Worm (Caenorhabditis elegans) whole organism, L2 larva: ENCODE measurements around the gene gst-34.
A peak's percentile ranks its signal among the peaks of the same experiment; 100 is the strongest.

Experiments
- C34F6.9 ChIP-seq: fragments of 150-350 bp; optimal IDR thresholded peaks from 2 replicates; lab custom pipeline; 2014; ENCODE audit warnings: missing biosample characterization, missing genetic modification characterization
- F13H6.1 ChIP-seq: sonication (generic microtip); optimal IDR thresholded peaks from 2 replicates; lab custom pipeline; 2016; ENCODE audit warnings: missing genetic modification characterization, missing compliant biosample characterization
- R02D3.7 ChIP-seq: fragments of 150-350 bp; optimal IDR thresholded peaks from 2 replicates; lab custom pipeline; 2014; ENCODE audit warnings: missing biosample characterization, missing genetic modification characterization
- Y55F3AM.14 ChIP-seq: fragments of 200-800 bp; sonication (Bioruptor generic); optimal IDR thresholded peaks from 2 replicates; lab custom pipeline; 2018; ENCODE audit warnings: mild to moderate bottlenecking, missing genetic modification characterization, missing compliant biosample characterization
- ZK546.5 ChIP-seq: sonication (generic microtip); optimal IDR thresholded peaks from 2 replicates; lab custom pipeline; 2017; ENCODE audit warnings: missing biosample characterization, missing genetic modification characterization
- alr-1 ChIP-seq: fragments of 150-350 bp; optimal IDR thresholded peaks from 2 replicates; lab custom pipeline; 2014; ENCODE audit warnings: missing biosample characterization, missing genetic modification characterization
- aly-2 ChIP-seq: fragments of 150-350 bp; optimal IDR thresholded peaks from 2 replicates; lab custom pipeline; 2014; ENCODE audit warnings: missing biosample characterization, missing genetic modification characterization
- ama-1 ChIP-seq: fragments of 150-350 bp; optimal IDR thresholded peaks from 2 replicates; lab custom pipeline; 2018; ENCODE audit warnings: inconsistent platforms
- blmp-1 ChIP-seq: sonication (generic microtip); optimal IDR thresholded peaks from 2 replicates; lab custom pipeline; 2017; ENCODE audit warnings: missing genetic modification characterization, mild to moderate bottlenecking, missing compliant biosample characterization, antibody characterized with exemption, moderate library complexity; ENCODE audit not compliant: insufficient read depth
- ceh-16 ChIP-seq: fragments of 150-350 bp; optimal IDR thresholded peaks from 2 replicates; lab custom pipeline; 2014; ENCODE audit warnings: missing biosample characterization, missing genetic modification characterization
- egl-27 ChIP-seq: sonication (generic microtip); optimal IDR thresholded peaks from 3 replicates; lab custom pipeline; 2017; ENCODE audit warnings: missing biosample characterization, missing genetic modification reagents, missing genetic modification characterization
- elt-1 ChIP-seq: fragments of 150-350 bp; optimal IDR thresholded peaks from 2 replicates; lab custom pipeline; 2014; ENCODE audit warnings: missing biosample characterization, missing genetic modification characterization
- elt-3 ChIP-seq: sonication (generic microtip); optimal IDR thresholded peaks from 2 replicates; lab custom pipeline; 2017; ENCODE audit warnings: missing biosample characterization, missing genetic modification characterization
- fos-1 ChIP-seq: fragments of 150-350 bp; optimal IDR thresholded peaks from 2 replicates; lab custom pipeline; 2014; ENCODE audit warnings: missing biosample characterization, missing genetic modification characterization
- gmeb-1 ChIP-seq: fragments of 150-350 bp; optimal IDR thresholded peaks from 2 replicates; lab custom pipeline; 2014; ENCODE audit warnings: missing biosample characterization, missing genetic modification characterization
- lin-11 ChIP-seq: fragments of 150-350 bp; sonication (generic microtip); optimal IDR thresholded peaks from 2 replicates; lab custom pipeline; 2014; ENCODE audit warnings: missing biosample characterization, missing genetic modification characterization, inconsistent platforms, mixed read lengths
- lin-13 ChIP-seq: fragments of 150-350 bp; optimal IDR thresholded peaks from 2 replicates; lab custom pipeline; 2014; ENCODE audit warnings: missing biosample characterization, missing genetic modification reagents, missing genetic modification characterization
- lsy-2 ChIP-seq, 2 experiments: fragments of 150-350 bp in 1 of 2; sonication (generic microtip) in 1 of 2; optimal IDR thresholded peaks; 2 replicates each; lab custom pipeline; 2014 to 2017; ENCODE audit warnings: missing biosample characterization in 2 of 2, missing genetic modification characterization in 2 of 2
- mab-5 ChIP-seq: fragments of 150-350 bp; optimal IDR thresholded peaks from 2 replicates; lab custom pipeline; 2014; ENCODE audit warnings: missing biosample characterization, missing genetic modification characterization
- mbf-1 ChIP-seq: sonication (generic microtip); optimal IDR thresholded peaks from 2 replicates; lab custom pipeline; 2017; ENCODE audit warnings: missing biosample characterization, missing genetic modification characterization
- mdl-1 ChIP-seq, 2 experiments: fragments of 150-350 bp in 1 of 2; sonication (generic microtip) in 1 of 2; optimal IDR thresholded peaks; 2 replicates each; lab custom pipeline; 2017; ENCODE audit warnings: missing biosample characterization in 2 of 2, missing genetic modification characterization in 2 of 2
- nhr-10 ChIP-seq: sonication (generic microtip); optimal IDR thresholded peaks from 2 replicates; lab custom pipeline; 2017; ENCODE audit warnings: missing biosample characterization, missing genetic modification characterization
- nhr-11 ChIP-seq: fragments of 150-350 bp; optimal IDR thresholded peaks from 2 replicates; lab custom pipeline; 2014; ENCODE audit warnings: missing biosample characterization, missing genetic modification characterization
- nhr-12 ChIP-seq: fragments of 150-350 bp; optimal IDR thresholded peaks from 2 replicates; lab custom pipeline; 2014; ENCODE audit warnings: missing biosample characterization, missing genetic modification characterization
- nhr-129 ChIP-seq: fragments of 150-350 bp; optimal IDR thresholded peaks from 2 replicates; lab custom pipeline; 2014; ENCODE audit warnings: missing biosample characterization, missing genetic modification characterization
- nhr-237 ChIP-seq: fragments of 150-350 bp; optimal IDR thresholded peaks from 2 replicates; lab custom pipeline; 2014; ENCODE audit warnings: missing biosample characterization, missing genetic modification characterization
- nhr-6 ChIP-seq: fragments of 150-350 bp; optimal IDR thresholded peaks from 2 replicates; lab custom pipeline; 2014; ENCODE audit warnings: missing biosample characterization, missing genetic modification characterization
- nhr-77 ChIP-seq: fragments of 150-350 bp; optimal IDR thresholded peaks from 2 replicates; lab custom pipeline; 2014; ENCODE audit warnings: missing biosample characterization, missing genetic modification characterization
- sem-4 ChIP-seq: fragments of 150-350 bp; optimal IDR thresholded peaks from 2 replicates; lab custom pipeline; 2014; ENCODE audit warnings: missing biosample characterization, missing genetic modification reagents, missing genetic modification characterization
- skn-1 ChIP-seq: sonication (generic microtip); optimal IDR thresholded peaks from 2 replicates; lab custom pipeline; 2017; ENCODE audit warnings: missing biosample characterization, missing genetic modification characterization
- sma-9 ChIP-seq, 2 experiments: fragments of 150-350 bp in 1 of 2; sonication (generic microtip) in 1 of 2; optimal IDR thresholded peaks; 2 replicates each; lab custom pipeline; 2014 to 2016; ENCODE audit warnings: missing genetic modification characterization in 2 of 2, mild to moderate bottlenecking in 1 of 2, missing biosample characterization in 1 of 2, missing compliant biosample characterization in 1 of 2, missing genetic modification reagents in 1 of 2, moderate library complexity in 1 of 2
- snpc-4 ChIP-seq: fragments of 150-350 bp; optimal IDR thresholded peaks from 2 replicates; lab custom pipeline; 2014; ENCODE audit warnings: missing biosample characterization, missing genetic modification characterization
- unc-55 ChIP-seq: fragments of 150-350 bp; sonication (generic microtip); optimal IDR thresholded peaks from 3 replicates; lab custom pipeline; 2014; ENCODE audit warnings: missing biosample characterization, missing genetic modification reagents, missing genetic modification characterization
- zag-1 ChIP-seq: fragments of 150-350 bp; optimal IDR thresholded peaks from 2 replicates; lab custom pipeline; 2014; ENCODE audit warnings: missing biosample characterization, missing genetic modification characterization
- ztf-1 ChIP-seq: fragments of 200-800 bp; sonication (Bioruptor generic); conservative IDR thresholded peaks from 2 replicates; pipeline ENCODE4 v1.3.6; 2022; ENCODE audit warnings: missing genetic modification characterization, missing compliant biosample characterization
- ztf-11 ChIP-seq: sonication (generic microtip); optimal IDR thresholded peaks from 2 replicates; lab custom pipeline; 2017; ENCODE audit warnings: missing biosample characterization, missing genetic modification characterization

The gst-34 gene

DNA sequence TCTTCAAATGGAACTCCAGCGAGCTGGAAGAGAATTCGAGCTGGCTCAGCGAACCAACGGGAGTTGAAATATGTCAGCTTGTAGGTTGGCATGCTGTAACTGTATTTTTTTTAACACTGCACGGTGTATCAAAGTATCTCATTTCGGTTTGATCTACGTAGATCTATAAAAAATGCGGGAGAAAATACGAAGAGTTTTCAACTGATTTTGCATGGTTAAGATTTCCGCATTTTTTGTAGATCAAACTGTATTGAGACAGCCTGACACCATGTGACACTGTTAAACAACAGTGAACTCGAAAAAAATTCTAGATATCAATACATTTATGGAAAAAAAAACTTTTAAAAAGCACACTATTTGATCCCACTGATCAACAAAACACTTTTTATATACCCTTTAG is 4.5 kb downstream of the gst-34 start, which contains the start of gene gst-32:
Gene gst-32, minus strand, starts transcription at position 101 of the 400 bp plus-strand sequence.
- TF ChIP-seq alr-1 (tag; lab: Kevin White, UChicago) (no peak), nhr-129 (tag; lab: Kevin White, UChicago) (no peak), elt-1 (tag; lab: Kevin White, UChicago) (no peak), Y55F3AM.14 (GFP tag; lab: Kevin White, UChicago) (no peak), snpc-4 (no peak), blmp-1 (tag; lab: Kevin White, UChicago) (no peak), ZK546.5 (no peak), nhr-6 (tag; lab: Kevin White, UChicago) (no peak), ztf-1 (GFP tag; lab: Robert Waterston, UW) (no peak), elt-3 (tag; lab: Kevin White, UChicago) (no peak), nhr-10 (tag; lab: Kevin White, UChicago) (no peak), nhr-12 (tag; lab: Kevin White, UChicago) (no peak), C34F6.9 (tag; lab: Kevin White, UChicago) (no peak), unc-55 (GFP tag; lab: Kevin White, UChicago) (no peak), lin-13 (no peak), egl-27 (tag; lab: Kevin White, UChicago) (no peak), nhr-77 (tag; lab: Kevin White, UChicago) (no peak), sem-4 (no peak), zag-1 (tag; lab: Kevin White, UChicago) (no peak), sma-9 (GFP tag; optimal IDR thresholded peaks at IDR 0.05; lab: Kevin White, UChicago) (no peak), sma-9 (tag; optimal IDR thresholded peaks at IDR 0.05; lab: Kevin White, UChicago) (no peak)

DNA sequence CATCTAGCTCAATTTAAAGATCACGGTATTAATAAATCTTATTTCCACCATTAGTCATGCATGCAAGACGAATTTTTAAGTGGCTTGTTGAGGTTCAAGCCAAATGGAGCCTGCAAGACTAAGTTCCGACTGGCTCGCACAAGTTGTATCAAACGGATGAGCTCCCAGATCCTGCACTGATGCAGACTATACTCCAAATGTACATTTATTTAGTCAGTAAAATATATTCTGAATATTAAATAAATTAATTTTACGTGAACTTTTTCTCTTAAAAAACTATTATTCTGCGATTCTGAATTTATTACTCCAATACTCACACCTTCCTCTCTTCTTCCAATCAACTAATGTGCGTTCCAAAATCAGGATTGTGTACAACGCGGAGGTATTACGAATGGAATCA is 7.4 kb downstream of the gst-34 start, which contains the start of gene Y53F4B.36:
Gene Y53F4B.36, plus strand, starts transcription at position 301 of the 400 bp plus-strand sequence.
- no peak for TF ChIP-seq zag-1 (tag; lab: Kevin White, UChicago)

DNA sequence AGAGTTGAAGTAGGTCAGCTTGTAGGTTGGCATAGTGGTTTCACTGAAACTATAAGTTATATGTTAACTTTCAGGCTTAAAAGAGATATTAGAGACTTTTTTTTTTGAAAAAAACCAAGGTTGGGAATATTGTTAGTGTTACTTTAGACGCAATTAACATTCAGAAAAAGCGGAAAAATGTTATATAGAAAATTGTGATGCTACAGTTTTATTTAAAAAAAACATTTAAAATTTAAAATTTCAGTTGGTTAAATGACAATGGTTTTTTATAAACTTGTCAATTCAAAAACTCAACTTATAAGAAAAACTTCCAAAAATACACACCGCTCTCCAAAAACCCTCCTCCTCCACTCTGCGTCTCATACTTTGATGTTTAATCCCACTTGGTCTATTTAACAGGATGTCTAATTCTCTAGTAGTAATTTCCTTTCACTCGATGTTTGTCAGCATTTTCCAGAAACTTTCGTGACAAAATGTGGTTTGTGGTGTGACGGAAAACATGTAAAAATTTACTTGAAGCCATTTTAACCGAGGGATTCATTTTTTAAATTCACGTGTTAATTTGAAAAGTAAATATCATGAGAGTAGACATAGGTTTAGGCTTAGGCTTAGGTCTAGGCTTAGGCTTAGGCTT is 8.0 kb downstream of the gst-34 start, which contains the start of gene gst-31:
Gene gst-31, minus strand, starts transcription at position 51 of the 634 bp plus-strand sequence.
- TF ChIP-seq C34F6.9 (tag; lab: Kevin White, UChicago) (peak; percentile 9), unc-55 (GFP tag; lab: Kevin White, UChicago) (peak; percentile 67), egl-27 (tag; lab: Kevin White, UChicago) (no peak)
- TF ChIP-seq, all 48 proteins: peak for 2

DNA sequence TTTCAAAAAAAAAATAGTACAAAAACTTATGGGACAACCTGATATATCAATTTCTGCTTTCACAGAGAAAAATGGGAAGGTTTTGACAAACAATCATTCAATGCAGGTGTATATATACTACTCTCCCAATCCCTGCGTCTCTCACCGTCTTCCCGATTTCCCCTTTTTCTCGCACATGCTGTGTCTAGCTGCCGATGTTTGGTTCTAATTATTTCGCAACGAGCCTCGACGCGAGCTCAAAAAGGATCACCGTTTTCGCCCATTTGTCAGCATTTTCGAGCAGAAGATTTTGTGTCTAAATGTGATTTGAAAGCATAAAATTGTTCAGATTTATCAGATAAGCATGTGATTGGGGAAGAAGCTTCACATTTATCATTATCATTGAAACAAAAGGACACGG is 9.9 kb downstream of the gst-34 start:
- no peak for TF ChIP-seq nhr-237 (tag; lab: Kevin White, UChicago)
- TF ChIP-seq ZK546.5: no peak
- TF ChIP-seq elt-1 (tag; lab: Kevin White, UChicago): no peak
- peak; percentile 49 for TF ChIP-seq skn-1 (tag; lab: Kevin White, UChicago)
- TF ChIP-seq mab-5 (tag; lab: Kevin White, UChicago): no peak
- no peak for TF ChIP-seq elt-3 (tag; lab: Kevin White, UChicago)
- no peak for TF ChIP-seq lin-13
- TF ChIP-seq R02D3.7 (tag; lab: Kevin White, UChicago): no peak
- TF ChIP-seq lsy-2 (tag; optimal IDR thresholded peaks at IDR 0.05; lab: Kevin White, UChicago): peak in 1 of 2 experiments; percentile 1
- TF ChIP-seq ztf-11 (tag; lab: Kevin White, UChicago): no peak
- no peak for TF ChIP-seq mbf-1 (tag; lab: Kevin White, UChicago)
- peak; percentile 57 for TF ChIP-seq C34F6.9 (tag; lab: Kevin White, UChicago)
- TF ChIP-seq lin-11 (tag; lab: Kevin White, UChicago): no peak
- TF ChIP-seq nhr-11 (tag; lab: Kevin White, UChicago): no peak
- TF ChIP-seq mdl-1 (tag; optimal IDR thresholded peaks at IDR 0.05; lab: Kevin White, UChicago): no peak
- TF ChIP-seq ama-1 (lab: Kevin White, UChicago): no peak
- peak; percentile 54 for TF ChIP-seq nhr-129 (tag; lab: Kevin White, UChicago)
- TF ChIP-seq unc-55 (GFP tag; lab: Kevin White, UChicago): peak; percentile 58
- no peak for TF ChIP-seq ceh-16 (tag; lab: Kevin White, UChicago)
- TF ChIP-seq zag-1 (tag; lab: Kevin White, UChicago): no peak
- no peak for TF ChIP-seq nhr-77 (tag; lab: Kevin White, UChicago)
- TF ChIP-seq sma-9 (GFP tag; optimal IDR thresholded peaks at IDR 0.05; lab: Kevin White, UChicago): peak; percentile 11
- no peak for TF ChIP-seq sma-9 (tag; optimal IDR thresholded peaks at IDR 0.05; lab: Kevin White, UChicago)
- TF ChIP-seq aly-2: no peak
- no peak for TF ChIP-seq egl-27 (tag; lab: Kevin White, UChicago)
- peak; percentile 1 for TF ChIP-seq fos-1 (tag; lab: Kevin White, UChicago)
- TF ChIP-seq gmeb-1 (tag; lab: Kevin White, UChicago): peak; percentile 5
- no peak for TF ChIP-seq F13H6.1 (tag; lab: Kevin White, UChicago)
